Fruit fly (Drosophila melanogaster) whole organism, larva: ENCODE results near the gene Cpr76Ba.
"Not testable (repeated sequence)": the region's sequence is repeated elsewhere in the genome, so short reads cannot be mapped to it uniquely, and the experiment has no call there.

Experiments used
- noc ChIP-seq: fragments of 200-800 bp; sonication (Bioruptor generic); optimal IDR thresholded peaks from 3 replicates; lab custom pipeline; 2019; ENCODE audit warnings: missing biosample characterization, mild to moderate bottlenecking, missing genetic modification characterization, moderate library complexity

Gene Cpr76Ba

dm6 chr3L:19496600-19496999 is 21.5 kb downstream of the Cpr76Ba start:
- no peak for TF ChIP-seq noc (tag; lab: Kevin White, UChicago)

- peak; percentile 40 for TF ChIP-seq noc (tag; lab: Kevin White, UChicago)
These were observed 22.0 kb downstream of the Cpr76Ba start for dm6 chr3L:19495991-19496588.

- TF ChIP-seq noc (tag; lab: Kevin White, UChicago), result peak; percentile 11
These were observed 23.2 kb downstream of the Cpr76Ba start for dm6 chr3L:19494954-19495353.

- TF ChIP-seq noc (tag; lab: Kevin White, UChicago), result not testable (repeated sequence)
These were observed 30.9 kb downstream of the Cpr76Ba start, which contains the start of gene CG32212 for dm6 chr3L:19487260-19487659. TSS of gene CG32212 (plus strand) at chr3L:19487560.

dm6 chr3L:19486398-19486797 is 31.7 kb downstream of the Cpr76Ba start, which contains the start of gene brv1:
TSS of gene brv1 (minus strand) at chr3L:19486498.
- TF ChIP-seq noc (tag; lab: Kevin White, UChicago), result no peak

- no peak for TF ChIP-seq noc (tag; lab: Kevin White, UChicago)
These were observed 35.1 kb downstream of the Cpr76Ba start for dm6 chr3L:19483007-19483406.

dm6 chr3L:19482014-19482413 is 36.1 kb downstream of the Cpr76Ba start:
- no peak for TF ChIP-seq noc (tag; lab: Kevin White, UChicago)

- no peak for TF ChIP-seq noc (tag; lab: Kevin White, UChicago)
These were observed 36.9 kb downstream of the Cpr76Ba start for dm6 chr3L:19481209-19481608.

- not testable (repeated sequence) for TF ChIP-seq noc (tag; lab: Kevin White, UChicago)
These were observed 42.7 kb downstream of the Cpr76Ba start, which contains the start of the genes CG18294 and CG32213 for dm6 chr3L:19475478-19475877. TSS of gene CG18294 (minus strand) at chr3L:19475578. TSS of gene CG32213 (plus strand) at chr3L:19475839.

- TF ChIP-seq noc (tag; lab: Kevin White, UChicago), result not testable (repeated sequence)
These were observed 46.0 kb downstream of the Cpr76Ba start, which contains the start of the genes 825-Oak and CG12519 for dm6 chr3L:19472128-19472527. TSS of gene 825-Oak (minus strand) at chr3L:19472228. TSS of gene CG12519 (plus strand) at chr3L:19472491.
